Worm (Caenorhabditis elegans) whole organism, L3 larva: Measurements from ENCODE around the gene col-93.

Experiments used
- R02D3.7 ChIP-seq: fragments of 150-350 bp; optimal IDR thresholded peaks from 2 replicates; lab custom pipeline; 2014; ENCODE audit warnings: missing biosample characterization, missing genetic modification characterization
- ZK546.5 ChIP-seq: sonication (generic microtip); optimal IDR thresholded peaks from 2 replicates; lab custom pipeline; 2017; ENCODE audit warnings: missing biosample characterization, missing genetic modification characterization
- aly-2 ChIP-seq: fragments of 150-350 bp; optimal IDR thresholded peaks from 2 replicates; lab custom pipeline; 2014; ENCODE audit warnings: missing biosample characterization, missing genetic modification characterization
- ama-1 ChIP-seq: fragments of 150-350 bp; optimal IDR thresholded peaks from 2 replicates; lab custom pipeline; 2018
- ceh-16 ChIP-seq: sonication (generic microtip); optimal IDR thresholded peaks from 2 replicates; lab custom pipeline; 2017; ENCODE audit warnings: missing biosample characterization, missing genetic modification characterization
- ceh-82 ChIP-seq: fragments of 150-350 bp; optimal IDR thresholded peaks from 2 replicates; lab custom pipeline; 2014; ENCODE audit warnings: missing biosample characterization, missing genetic modification characterization
- ceh-9 ChIP-seq: sonication (generic microtip); optimal IDR thresholded peaks from 2 replicates; lab custom pipeline; 2018; ENCODE audit warnings: missing biosample characterization, missing genetic modification characterization
- egl-27 ChIP-seq: sonication (generic microtip); optimal IDR thresholded peaks from 4 replicates; lab custom pipeline; 2017; ENCODE audit warnings: missing biosample characterization, missing genetic modification reagents, missing genetic modification characterization
- egl-5 ChIP-seq: fragments of 150-350 bp; optimal IDR thresholded peaks from 2 replicates; lab custom pipeline; 2017; ENCODE audit warnings: missing biosample characterization, missing genetic modification reagents, missing genetic modification characterization, inconsistent platforms
- elt-1 ChIP-seq: fragments of 150-350 bp; optimal IDR thresholded peaks from 2 replicates; lab custom pipeline; 2014; ENCODE audit warnings: missing biosample characterization, missing genetic modification characterization
- elt-2 ChIP-seq: sonication (generic microtip); optimal IDR thresholded peaks from 2 replicates; lab custom pipeline; 2016; ENCODE audit warnings: missing genetic modification reagents, mild to moderate bottlenecking, missing genetic modification characterization, missing compliant biosample characterization
- elt-3 ChIP-seq, 3 experiments: fragments of 150-350 bp in 1 of 3; sonication (generic microtip) in 2 of 3; optimal IDR thresholded peaks; 2 replicates in 2 of 3; 4 replicates in 1 of 3; lab custom pipeline; 2014 to 2017; ENCODE audit warnings: missing biosample characterization in 3 of 3, missing genetic modification characterization in 3 of 3
- eor-1 ChIP-seq, 2 experiments: fragments of 150-350 bp; optimal IDR thresholded peaks; 2 replicates each; lab custom pipeline; 2014 to 2018; ENCODE audit warnings: missing biosample characterization in 2 of 2, missing genetic modification characterization in 2 of 2
- fkh-2 ChIP-seq: fragments of 150-350 bp; optimal IDR thresholded peaks from 2 replicates; lab custom pipeline; 2014; ENCODE audit warnings: missing biosample characterization, missing genetic modification reagents, missing genetic modification characterization
- fos-1 ChIP-seq: fragments of 150-350 bp; optimal IDR thresholded peaks from 2 replicates; lab custom pipeline; 2014; ENCODE audit warnings: missing biosample characterization, missing genetic modification characterization
- hmg-11 ChIP-seq: sonication (generic microtip); optimal IDR thresholded peaks from 2 replicates; lab custom pipeline; 2016; ENCODE audit warnings: missing genetic modification characterization, missing compliant biosample characterization
- lin-15B ChIP-seq: fragments of 150-350 bp; optimal IDR thresholded peaks from 2 replicates; lab custom pipeline; 2014; ENCODE audit warnings: missing biosample characterization, missing genetic modification characterization
- lin-39 ChIP-seq: fragments of 150-350 bp; optimal IDR thresholded peaks from 2 replicates; lab custom pipeline; 2018; ENCODE audit warnings: missing biosample characterization, missing genetic modification reagents, missing genetic modification characterization
- lsy-12 ChIP-seq: sonication (generic microtip); optimal IDR thresholded peaks from 2 replicates; lab custom pipeline; 2016; ENCODE audit warnings: mild to moderate bottlenecking, missing genetic modification characterization, missing compliant biosample characterization
- mdl-1 ChIP-seq: fragments of 150-350 bp; optimal IDR thresholded peaks from 2 replicates; lab custom pipeline; 2014; ENCODE audit warnings: missing biosample characterization, missing genetic modification characterization
- mml-1 ChIP-seq: fragments of 150-350 bp; sonication (generic microtip); optimal IDR thresholded peaks from 3 replicates; lab custom pipeline; 2014; ENCODE audit warnings: missing biosample characterization, missing genetic modification characterization
- nfya-1 ChIP-seq: sonication (generic microtip); optimal IDR thresholded peaks from 2 replicates; lab custom pipeline; 2017; ENCODE audit warnings: missing genetic modification characterization, mild to moderate bottlenecking, missing compliant biosample characterization, antibody characterized with exemption, moderate library complexity; ENCODE audit not compliant: insufficient read depth
- nhr-11 ChIP-seq: fragments of 150-350 bp; optimal IDR thresholded peaks from 2 replicates; lab custom pipeline; 2014; ENCODE audit warnings: missing biosample characterization, missing genetic modification characterization
- nhr-12 ChIP-seq: fragments of 150-350 bp; optimal IDR thresholded peaks from 2 replicates; lab custom pipeline; 2014; ENCODE audit warnings: missing biosample characterization, missing genetic modification characterization
- nhr-23 ChIP-seq: fragments of 150-350 bp; optimal IDR thresholded peaks from 2 replicates; lab custom pipeline; 2014; ENCODE audit warnings: missing biosample characterization, missing genetic modification reagents, missing genetic modification characterization
- nhr-25 ChIP-seq: sonication (generic microtip); optimal IDR thresholded peaks from 2 replicates; lab custom pipeline; 2017; ENCODE audit warnings: missing biosample characterization, missing genetic modification characterization
- nhr-28 ChIP-seq: fragments of 150-350 bp; optimal IDR thresholded peaks from 2 replicates; lab custom pipeline; 2014; ENCODE audit warnings: missing biosample characterization, missing genetic modification characterization
- nhr-43 ChIP-seq: sonication (generic microtip); optimal IDR thresholded peaks from 2 replicates; lab custom pipeline; 2016; ENCODE audit warnings: mild to moderate bottlenecking, missing genetic modification characterization, missing compliant biosample characterization; ENCODE audit not compliant: poor library complexity, severe bottlenecking
- nhr-76 ChIP-seq: fragments of 150-350 bp; sonication (generic microtip); optimal IDR thresholded peaks from 5 replicates; lab custom pipeline; 2014; ENCODE audit warnings: missing biosample characterization, missing genetic modification characterization
- pha-4 ChIP-seq: fragments of 150-350 bp; optimal IDR thresholded peaks from 2 replicates; lab custom pipeline; 2014; ENCODE audit warnings: missing biosample characterization, missing genetic modification reagents, missing genetic modification characterization
- pqm-1 ChIP-seq: fragments of 150-350 bp; optimal IDR thresholded peaks from 2 replicates; lab custom pipeline; 2017; ENCODE audit warnings: missing biosample characterization, missing genetic modification characterization, inconsistent platforms
- snpc-4 ChIP-seq: fragments of 150-350 bp; optimal IDR thresholded peaks from 2 replicates; lab custom pipeline; 2014; ENCODE audit warnings: missing biosample characterization, missing genetic modification characterization
- tbx-2 ChIP-seq: sonication (generic microtip); optimal IDR thresholded peaks from 2 replicates; lab custom pipeline; 2016; ENCODE audit warnings: mild to moderate bottlenecking, missing genetic modification characterization, missing compliant biosample characterization
- unc-39 ChIP-seq: sonication (generic microtip); optimal IDR thresholded peaks from 4 replicates; lab custom pipeline; 2017; ENCODE audit warnings: missing biosample characterization, missing genetic modification characterization
- unc-62 ChIP-seq: fragments of 150-350 bp; sonication (generic microtip); optimal IDR thresholded peaks from 4 replicates; lab custom pipeline; 2014; ENCODE audit warnings: missing biosample characterization, missing genetic modification reagents, missing genetic modification characterization
- zag-1 ChIP-seq: fragments of 150-350 bp; optimal IDR thresholded peaks from 2 replicates; lab custom pipeline; 2014; ENCODE audit warnings: missing biosample characterization, missing genetic modification characterization
- ztf-11 ChIP-seq: fragments of 150-350 bp; optimal IDR thresholded peaks from 2 replicates; lab custom pipeline; 2014; ENCODE audit warnings: missing biosample characterization, missing genetic modification characterization
- ztf-4 ChIP-seq: fragments of 150-350 bp; optimal IDR thresholded peaks from 2 replicates; lab custom pipeline; 2014; ENCODE audit warnings: missing biosample characterization, missing genetic modification characterization

The col-93 gene

DNA sequence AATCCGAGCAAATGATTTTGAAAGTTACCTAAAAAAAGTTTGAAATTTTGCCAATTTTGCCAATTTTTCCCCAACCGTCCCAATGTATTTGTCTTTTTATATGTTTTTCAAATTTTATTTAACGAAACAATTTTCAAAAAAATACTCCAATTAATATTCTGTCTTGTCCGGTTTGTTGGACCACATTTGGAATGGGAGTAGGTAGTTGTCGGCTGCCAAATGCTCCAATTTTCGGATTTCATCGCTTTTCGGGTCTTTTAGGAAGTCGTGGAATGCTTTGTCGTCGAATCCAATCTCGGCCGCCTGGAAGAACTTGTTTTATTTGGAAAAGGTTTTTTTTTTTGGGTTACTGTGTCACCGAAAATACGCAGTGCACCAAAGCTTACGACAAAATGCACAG is 39.7 kb upstream of the col-93 start:
- TF ChIP-seq ama-1 (no peak), elt-3 (tag; optimal IDR thresholded peaks at IDR 0.05; lab: Kevin White, UChicago) (no peak), nfya-1 (tag; lab: Kevin White, UChicago) (no peak), unc-39 (tag; lab: Kevin White, UChicago) (no peak), zag-1 (no peak), egl-5 (tag; lab: Kevin White, UChicago) (no peak)

- TF ChIP-seq nhr-25, result no peak
- no peak for TF ChIP-seq ztf-11 (tag; lab: Kevin White, UChicago)
- no peak for TF ChIP-seq lin-39 (tag; lab: Kevin White, UChicago)
- no peak for TF ChIP-seq pqm-1 (tag; lab: Kevin White, UChicago)
- TF ChIP-seq unc-39 (tag; lab: Kevin White, UChicago), result no peak
- TF ChIP-seq tbx-2 (tag; lab: Kevin White, UChicago), result no peak
These were observed 36.9 kb upstream of the col-93 start for ce11 chrIII:11022278-11022677.

DNA sequence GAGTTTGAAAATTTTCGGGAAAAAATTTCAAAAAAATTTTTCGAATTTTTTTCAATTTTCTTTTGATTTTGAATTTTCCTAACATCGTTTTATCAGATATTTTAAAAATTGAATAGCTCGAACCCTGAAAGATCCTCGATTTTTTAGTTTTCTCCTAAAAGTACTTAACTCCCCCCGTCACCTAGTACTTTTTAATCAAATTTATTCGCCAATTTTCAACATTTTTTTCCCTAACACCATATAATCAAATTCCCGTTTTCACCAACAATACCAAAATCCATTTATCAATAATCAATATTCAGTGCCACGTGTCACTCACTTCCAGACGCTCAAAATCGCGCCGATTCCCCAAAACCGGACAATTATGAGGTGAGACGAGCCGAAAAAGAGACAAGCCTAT is 26.9 kb upstream of the col-93 start, which contains the start of gene kvs-4:
Gene kvs-4 (plus strand): TSS at position 301 of the 400 bp plus-strand sequence.
- TF ChIP-seq elt-1 (tag; lab: Kevin White, UChicago), result no peak
- no peak for TF ChIP-seq unc-39 (tag; lab: Kevin White, UChicago)
- TF ChIP-seq pha-4 (tag; lab: Kevin White, UChicago), result no peak
- no peak for TF ChIP-seq nhr-43 (tag; lab: Kevin White, UChicago)
- no peak for TF ChIP-seq hmg-11 (tag; lab: Kevin White, UChicago)
- no peak for TF ChIP-seq ztf-11 (tag; lab: Kevin White, UChicago)
- TF ChIP-seq tbx-2 (tag; lab: Kevin White, UChicago), result no peak
- no peak for TF ChIP-seq ceh-16 (tag; lab: Kevin White, UChicago)
- TF ChIP-seq nfya-1 (tag; lab: Kevin White, UChicago), result no peak
- no peak for TF ChIP-seq fos-1 (tag; lab: Kevin White, UChicago)

DNA sequence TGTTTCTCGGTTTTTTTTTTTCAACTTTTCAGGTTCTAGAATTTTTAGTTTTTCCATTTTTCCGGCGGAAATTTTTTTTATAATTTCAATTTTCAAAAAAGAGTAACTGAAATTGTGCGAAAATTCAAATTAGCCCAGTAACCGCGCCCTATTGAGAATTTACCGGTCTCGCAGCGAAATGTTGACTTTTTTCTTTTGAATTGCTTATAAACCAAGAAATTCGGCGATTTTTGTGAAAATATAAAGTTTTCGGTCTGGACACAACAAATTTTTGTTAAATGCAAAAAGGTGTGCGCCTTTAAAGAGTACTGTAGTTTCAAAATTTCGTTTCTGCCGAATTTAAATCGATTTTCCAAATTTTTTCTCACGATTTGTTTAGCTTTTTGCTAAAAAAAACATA is 25.2 kb upstream of the col-93 start:
- no peak for TF ChIP-seq unc-62 (GFP tag; lab: Kevin White, UChicago)

DNA sequence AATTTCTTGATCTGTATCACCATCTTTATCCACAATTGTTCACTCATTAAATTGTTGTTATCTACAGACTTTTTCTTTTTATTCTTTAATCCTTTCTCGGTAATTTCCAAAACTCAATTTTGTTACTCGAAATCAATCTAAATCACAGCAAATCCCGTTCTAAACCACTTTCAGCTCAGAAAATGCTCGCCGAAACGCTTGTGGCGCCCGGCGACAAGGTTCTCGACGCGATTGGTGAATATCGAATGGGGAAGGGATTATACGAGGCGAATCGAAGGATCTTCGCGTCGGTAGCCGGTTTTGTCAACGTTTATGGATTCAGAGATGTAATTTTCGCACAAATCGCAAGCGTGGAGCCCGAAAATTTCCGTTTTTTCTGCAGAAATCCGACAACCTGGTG is 23.5 kb upstream of the col-93 start, which contains the start of gene exos-1:
Gene exos-1 (plus strand): TSS at position 175 of the 400 bp plus-strand sequence.
- TF ChIP-seq nhr-12 (tag; lab: Kevin White, UChicago) (no peak), nhr-23 (tag; lab: Kevin White, UChicago) (no peak), elt-1 (tag; lab: Kevin White, UChicago) (no peak), nhr-25 (no peak)

- peak; percentile 91 for TF ChIP-seq nfya-1 (tag; lab: Kevin White, UChicago)
- TF ChIP-seq ceh-82, result no peak
- TF ChIP-seq hmg-11 (tag; lab: Kevin White, UChicago), result peak; percentile 76
- no peak for TF ChIP-seq unc-62 (GFP tag; lab: Kevin White, UChicago)
- TF ChIP-seq ceh-16 (tag; lab: Kevin White, UChicago), result no peak
- no peak for TF ChIP-seq ZK546.5 (tag; lab: Kevin White, UChicago)
- TF ChIP-seq lsy-12 (tag; lab: Kevin White, UChicago), result no peak
- TF ChIP-seq fkh-2, result no peak
- peak; percentile 96 for TF ChIP-seq lin-15B (tag; lab: Kevin White, UChicago)
- no peak for TF ChIP-seq nhr-76 (tag; lab: Kevin White, UChicago)
- no peak for TF ChIP-seq ztf-11 (tag; lab: Kevin White, UChicago)
- TF ChIP-seq egl-5 (tag; lab: Kevin White, UChicago), result peak; percentile 32
- TF ChIP-seq nhr-28 (tag; lab: Kevin White, UChicago), result no peak
- TF ChIP-seq snpc-4 (tag; lab: Kevin White, UChicago), result peak; percentile 83
- TF ChIP-seq mml-1 (tag; lab: Kevin White, UChicago), result no peak
- TF ChIP-seq elt-2, result peak; percentile 43
- TF ChIP-seq fos-1 (tag; lab: Kevin White, UChicago), result no peak
- TF ChIP-seq ama-1, result peak; percentile 80
- no peak for TF ChIP-seq nhr-12 (tag; lab: Kevin White, UChicago)
- peak; percentile 17 for TF ChIP-seq pqm-1 (tag; lab: Kevin White, UChicago)
- no peak for TF ChIP-seq mdl-1 (tag; lab: Kevin White, UChicago)
- TF ChIP-seq nhr-11 (tag; lab: Kevin White, UChicago), result no peak
- TF ChIP-seq tbx-2 (tag; lab: Kevin White, UChicago), result no peak
- no peak for TF ChIP-seq elt-1 (tag; lab: Kevin White, UChicago)
- no peak for TF ChIP-seq eor-1 (tag; optimal IDR thresholded peaks at IDR 0.05; lab: Kevin White, UChicago)
- TF ChIP-seq aly-2 (tag; lab: Kevin White, UChicago), result no peak
- no peak for TF ChIP-seq ceh-9 (tag; lab: Kevin White, UChicago)
- TF ChIP-seq lin-39 (tag; lab: Kevin White, UChicago), result peak; percentile 91
- TF ChIP-seq zag-1, result no peak
- no peak for TF ChIP-seq ztf-4 (tag; lab: Kevin White, UChicago)
- peak; percentile 66 for TF ChIP-seq nhr-43 (tag; lab: Kevin White, UChicago)
- peak; percentile 62 for TF ChIP-seq R02D3.7
- TF ChIP-seq egl-27 (tag; lab: Kevin White, UChicago), result no peak
These were observed 22.3 kb upstream of the col-93 start, which contains the start of the genes fipr-17 and Y48A6B.3 for ce11 chrIII:11007552-11008272. Gene fipr-17, minus strand, starts transcription at chrIII:11007602. Gene Y48A6B.3, plus strand, starts transcription at chrIII:11008222.
